Worm (Caenorhabditis elegans) whole organism, L3 larva: ENCODE measurements around the gene F18A1.7.

Experiments used
- ama-1 ChIP-seq: fragments of 150-350 bp; optimal IDR thresholded peaks from 2 replicates; lab custom pipeline; 2018
- ceh-16 ChIP-seq: sonication (generic microtip); optimal IDR thresholded peaks from 2 replicates; lab custom pipeline; 2017; ENCODE audit warnings: missing biosample characterization, missing genetic modification characterization
- fos-1 ChIP-seq: fragments of 150-350 bp; optimal IDR thresholded peaks from 2 replicates; lab custom pipeline; 2014; ENCODE audit warnings: missing biosample characterization, missing genetic modification characterization
- nfya-1 ChIP-seq: sonication (generic microtip); optimal IDR thresholded peaks from 2 replicates; lab custom pipeline; 2017; ENCODE audit warnings: missing genetic modification characterization, mild to moderate bottlenecking, missing compliant biosample characterization, antibody characterized with exemption, moderate library complexity; ENCODE audit not compliant: insufficient read depth
- nhr-23 ChIP-seq: fragments of 150-350 bp; optimal IDR thresholded peaks from 2 replicates; lab custom pipeline; 2014; ENCODE audit warnings: missing biosample characterization, missing genetic modification reagents, missing genetic modification characterization
- nhr-77 ChIP-seq: fragments of 150-350 bp; optimal IDR thresholded peaks from 2 replicates; lab custom pipeline; 2014; ENCODE audit warnings: missing biosample characterization, missing genetic modification characterization
- snpc-4 ChIP-seq: fragments of 150-350 bp; optimal IDR thresholded peaks from 2 replicates; lab custom pipeline; 2014; ENCODE audit warnings: missing biosample characterization, missing genetic modification characterization
- tbx-2 ChIP-seq: sonication (generic microtip); optimal IDR thresholded peaks from 2 replicates; lab custom pipeline; 2016; ENCODE audit warnings: mild to moderate bottlenecking, missing genetic modification characterization, missing compliant biosample characterization
- ztf-4 ChIP-seq: fragments of 150-350 bp; optimal IDR thresholded peaks from 2 replicates; lab custom pipeline; 2014; ENCODE audit warnings: missing biosample characterization, missing genetic modification characterization

- TF ChIP-seq snpc-4 (tag; lab: Kevin White, UChicago) = no peak
- TF ChIP-seq fos-1 = no peak
- no peak for TF ChIP-seq nhr-23 (tag; lab: Kevin White, UChicago)
- TF ChIP-seq nfya-1 = no peak
- TF ChIP-seq ama-1 = no peak
- TF ChIP-seq ceh-16 (tag; lab: Kevin White, UChicago) = no peak
- no peak for TF ChIP-seq nhr-77 (tag; lab: Kevin White, UChicago)
- no peak for TF ChIP-seq tbx-2
- TF ChIP-seq ztf-4 (tag; lab: Kevin White, UChicago) = no peak
Observed at ce11 chrII:7666338-7666737, 2.8 kb upstream of the F18A1.7 start.
